Worm (Caenorhabditis elegans) whole organism, early embryonic: ENCODE measurements around the gene Y42H9AR.1.

ENCODE experiments used
- F13C5.2 ChIP-seq: sonication (generic microtip); optimal IDR thresholded peaks from 2 replicates; lab custom pipeline; 2017; ENCODE audit warnings: mild to moderate bottlenecking, missing genetic modification characterization, inconsistent platforms, missing compliant biosample characterization
- aly-1 ChIP-seq: sonication (generic microtip); optimal IDR thresholded peaks from 2 replicates; lab custom pipeline; 2016; ENCODE audit warnings: missing genetic modification characterization, missing compliant biosample characterization
- ama-1 ChIP-seq: fragments of 150-350 bp; optimal IDR thresholded peaks from 2 replicates; lab custom pipeline; 2014
- ceh-13 ChIP-seq: fragments of 200-800 bp; sonication (Bioruptor generic); optimal IDR thresholded peaks from 2 replicates; lab custom pipeline; 2018; ENCODE audit warnings: mild to moderate bottlenecking, missing genetic modification characterization, missing compliant biosample characterization
- ceh-36 ChIP-seq: sonication (generic microtip); optimal IDR thresholded peaks from 2 replicates; lab custom pipeline; 2016; ENCODE audit warnings: missing genetic modification characterization, inconsistent platforms, missing compliant biosample characterization
- ets-7 ChIP-seq: sonication (generic microtip); optimal IDR thresholded peaks from 2 replicates; lab custom pipeline; 2016; ENCODE audit warnings: missing genotype, missing genetic modification characterization, missing compliant biosample characterization
- flt-1 ChIP-seq: fragments of 200-800 bp; sonication (Bioruptor generic); IDR thresholded peaks from 2 replicates; pipeline ENCODE4 v1.3.6; 2022; ENCODE audit warnings: missing genetic modification characterization, missing compliant biosample characterization
- hmg-4 ChIP-seq: fragments of 200-800 bp; sonication (Bioruptor generic); optimal IDR thresholded peaks from 2 replicates; lab custom pipeline; 2018; ENCODE audit warnings: mild to moderate bottlenecking, missing genetic modification characterization, missing compliant biosample characterization
- hnd-1 ChIP-seq: sonication (generic microtip); optimal IDR thresholded peaks from 2 replicates; lab custom pipeline; 2016; ENCODE audit warnings: missing genetic modification characterization, missing compliant biosample characterization
- pes-1 ChIP-seq: fragments of 200-800 bp; sonication (Bioruptor generic); IDR thresholded peaks from 2 replicates; pipeline ENCODE4 v1.3.6; 2022; ENCODE audit warnings: missing genetic modification reagents, missing genetic modification characterization, missing compliant biosample characterization
- tbx-11 ChIP-seq: fragments of 200-800 bp; sonication (Bioruptor generic); IDR thresholded peaks from 2 replicates; pipeline ENCODE4 v1.3.6; 2022; ENCODE audit warnings: missing genetic modification characterization, missing compliant biosample characterization
- tbx-37 ChIP-seq: fragments of 200-800 bp; sonication (Bioruptor generic); conservative IDR thresholded peaks from 2 replicates; pipeline ENCODE4 v1.3.6; 2022; ENCODE audit warnings: missing genetic modification reagents, missing genetic modification characterization, missing compliant biosample characterization
- tra-4 ChIP-seq: sonication (generic microtip); optimal IDR thresholded peaks from 2 replicates; lab custom pipeline; 2017; ENCODE audit warnings: missing genetic modification characterization, missing compliant biosample characterization

- TF ChIP-seq ama-1 (no peak), tbx-37 (GFP tag; lab: Robert Waterston, UW) (no peak), ets-7 (tag; lab: Kevin White, UChicago) (no peak), aly-1 (tag; lab: Kevin White, UChicago) (no peak), flt-1 (GFP tag; lab: Robert Waterston, UW) (no peak), ceh-13 (GFP tag; lab: Kevin White, UChicago) (no peak), ceh-36 (tag; lab: Kevin White, UChicago) (no peak), hmg-4 (no peak), F13C5.2 (no peak), pes-1 (GFP tag; lab: Robert Waterston, UW) (no peak), hnd-1 (tag; lab: Kevin White, UChicago) (no peak), tbx-11 (GFP tag; lab: Robert Waterston, UW) (no peak), tra-4 (no peak)
Observed at ce11 chrIV:8067745-8068144, 45.4 kb upstream of the Y42H9AR.1 start.
